Fruit fly (Drosophila melanogaster): ENCODE data around the gene CG6686.
A peak's percentile ranks its signal among the peaks of the same experiment; 100 is the strongest.

The CG6686 gene

dm6 chr2L:11948479-11948878 is 39.4 kb downstream of the CG6686 start:
- TF ChIP-seq Myc (optimal IDR thresholded peaks at IDR 0.05), result peak; percentile 70
- TF ChIP-seq fru (GFP tag; optimal IDR thresholded peaks at IDR 0.05), result no peak

- TF ChIP-seq Dfd (GFP tag; optimal IDR thresholded peaks at IDR 0.05) (no peak), Dif (GFP tag; optimal IDR thresholded peaks at IDR 0.05; ENCODE audit: partially characterized antibody) (no peak), CG32264 (GFP tag; optimal IDR thresholded peaks at IDR 0.05) (no peak), dsf (GFP tag; optimal IDR thresholded peaks at IDR 0.05; ENCODE audit: borderline replicate concordance) (no peak), h (GFP tag; optimal IDR thresholded peaks at IDR 0.05) (no peak)
Observed at dm6 chr2L:11947641-11948040, 40.2 kb downstream of the CG6686 start, which contains the start of gene CG16964. Gene CG16964, plus strand, starts transcription at chr2L:11947941.

- TF ChIP-seq tai (GFP tag; optimal IDR thresholded peaks at IDR 0.05) (no peak), dsf (GFP tag; optimal IDR thresholded peaks at IDR 0.05; ENCODE audit: borderline replicate concordance) (no peak), Dif (GFP tag; optimal IDR thresholded peaks at IDR 0.05; ENCODE audit: partially characterized antibody) (no peak), psq (GFP tag; optimal IDR thresholded peaks at IDR 0.05) (no peak), CrebA (GFP tag; optimal IDR thresholded peaks at IDR 0.05; ENCODE audit: borderline replicate concordance) (no peak), Jra (GFP tag; optimal IDR thresholded peaks at IDR 0.05) (no peak), CG9705 (GFP tag; optimal IDR thresholded peaks at IDR 0.05) (no peak), ey (GFP tag; optimal IDR thresholded peaks at IDR 0.05) (no peak), Hnf4 (GFP tag; optimal IDR thresholded peaks at IDR 0.05) (no peak), Hr78 (GFP tag; optimal IDR thresholded peaks at IDR 0.05) (no peak), h (GFP tag; optimal IDR thresholded peaks at IDR 0.05) (no peak), sv (GFP tag; optimal IDR thresholded peaks at IDR 0.05) (no peak), jim (GFP tag; optimal IDR thresholded peaks at IDR 0.05) (no peak)
Observed at dm6 chr2L:11943829-11944228, 44.0 kb downstream of the CG6686 start, which contains the start of gene Crys. Gene Crys, plus strand, starts transcription at chr2L:11944129.

dm6 chr2L:11942826-11943225 is 45.0 kb downstream of the CG6686 start:
- TF ChIP-seq OdsH (GFP tag; optimal IDR thresholded peaks at IDR 0.05) (no peak), dl (GFP tag; optimal IDR thresholded peaks at IDR 0.05; ENCODE audit: insufficient read depth in 1 of 2, partially characterized antibody in 2 of 2) (no peak), Hr83 (GFP tag; optimal IDR thresholded peaks at IDR 0.05; ENCODE audit: poor library complexity, severe bottlenecking) (no peak), Sp1 (GFP tag; optimal IDR thresholded peaks at IDR 0.05) (no peak), Mio (GFP tag; optimal IDR thresholded peaks at IDR 0.05) (no peak), Dfd (GFP tag; optimal IDR thresholded peaks at IDR 0.05) (no peak), rgr (GFP tag; optimal IDR thresholded peaks at IDR 0.05) (no peak), CG9705 (GFP tag; optimal IDR thresholded peaks at IDR 0.05) (no peak), GATAd (GFP tag; optimal IDR thresholded peaks at IDR 0.05) (no peak), brk (GFP tag; optimal IDR thresholded peaks at IDR 0.05) (no peak), dsf (GFP tag; optimal IDR thresholded peaks at IDR 0.05; ENCODE audit: borderline replicate concordance) (no peak), woc (GFP tag; optimal IDR thresholded peaks at IDR 0.05) (no peak), N (GFP tag; optimal IDR thresholded peaks at IDR 0.05) (no peak), tai (GFP tag; optimal IDR thresholded peaks at IDR 0.05) (no peak)

dm6 chr2L:11942265-11942664 is 45.6 kb downstream of the CG6686 start:
- TF ChIP-seq h (GFP tag; optimal IDR thresholded peaks at IDR 0.05), result no peak
- TF ChIP-seq tai (GFP tag; optimal IDR thresholded peaks at IDR 0.05), result no peak
- no peak for TF ChIP-seq jim (GFP tag; optimal IDR thresholded peaks at IDR 0.05)
- no peak for TF ChIP-seq brk (GFP tag; optimal IDR thresholded peaks at IDR 0.05)
- no peak for TF ChIP-seq sage (GFP tag; optimal IDR thresholded peaks at IDR 0.05)
- no peak for TF ChIP-seq GATAd (GFP tag; optimal IDR thresholded peaks at IDR 0.05)
- TF ChIP-seq woc (GFP tag; optimal IDR thresholded peaks at IDR 0.05), result no peak
- no peak for TF ChIP-seq Mio (GFP tag; optimal IDR thresholded peaks at IDR 0.05)
- no peak for TF ChIP-seq Hnf4 (GFP tag; optimal IDR thresholded peaks at IDR 0.05)
- TF ChIP-seq Sp1 (GFP tag; optimal IDR thresholded peaks at IDR 0.05), result no peak
- no peak for TF ChIP-seq fru (GFP tag; optimal IDR thresholded peaks at IDR 0.05)
- no peak for TF ChIP-seq dl (GFP tag; optimal IDR thresholded peaks at IDR 0.05; ENCODE audit: insufficient read depth in 1 of 2, partially characterized antibody in 2 of 2)
- no peak for TF ChIP-seq Vsx2 (GFP tag; optimal IDR thresholded peaks at IDR 0.05; ENCODE audit: partially characterized antibody)
- no peak for TF ChIP-seq pan (optimal IDR thresholded peaks at IDR 0.05)
